Worm (Caenorhabditis elegans) whole organism, late embryonic: ENCODE data around the gene arv-1.

Experiments
- C38D4.7 ChIP-seq: fragments of 200-800 bp; sonication (Bioruptor generic); optimal IDR thresholded peaks from 2 replicates; lab custom pipeline; 2018; ENCODE audit warnings: mild to moderate bottlenecking, missing genetic modification characterization, moderate library complexity, missing compliant biosample characterization
- K02D7.2 ChIP-seq: sonication (generic microtip); optimal IDR thresholded peaks from 2 replicates; lab custom pipeline; 2017; ENCODE audit warnings: mild to moderate bottlenecking, missing genetic modification characterization, missing compliant biosample characterization
- K09A11.1 ChIP-seq: sonication (generic microtip); optimal IDR thresholded peaks from 2 replicates; lab custom pipeline; 2017; ENCODE audit warnings: antibody characterized with exemption, mild to moderate bottlenecking, missing genetic modification characterization, missing compliant biosample characterization; ENCODE audit not compliant: insufficient read depth
- Y22D7AL.16 ChIP-seq: sonication (generic microtip); optimal IDR thresholded peaks from 2 replicates; lab custom pipeline; 2016; ENCODE audit warnings: missing genetic modification characterization, missing compliant biosample characterization
- ceh-14 ChIP-seq: sonication (generic microtip); optimal IDR thresholded peaks from 2 replicates; lab custom pipeline; 2016; ENCODE audit warnings: missing genotype, missing genetic modification characterization, missing compliant biosample characterization
- ceh-18 ChIP-seq: sonication (generic microtip); optimal IDR thresholded peaks from 2 replicates; lab custom pipeline; 2016; ENCODE audit warnings: missing genetic modification characterization, missing compliant biosample characterization
- ceh-24 ChIP-seq: sonication (generic microtip); optimal IDR thresholded peaks from 2 replicates; lab custom pipeline; 2016; ENCODE audit warnings: mild to moderate bottlenecking, missing genetic modification characterization, missing compliant biosample characterization
- ceh-30 ChIP-seq: fragments of 150-350 bp; optimal IDR thresholded peaks from 2 replicates; lab custom pipeline; 2014; ENCODE audit warnings: missing biosample characterization, missing genetic modification characterization
- ceh-31 ChIP-seq: sonication (generic microtip); optimal IDR thresholded peaks from 2 replicates; lab custom pipeline; 2016; ENCODE audit warnings: missing genetic modification characterization, missing compliant biosample characterization
- ceh-34 ChIP-seq: sonication (generic microtip); optimal IDR thresholded peaks from 2 replicates; lab custom pipeline; 2016; ENCODE audit warnings: mild to moderate bottlenecking, missing genetic modification characterization, missing compliant biosample characterization
- ceh-45 ChIP-seq: fragments of 200-800 bp; sonication (Bioruptor generic); IDR thresholded peaks from 2 replicates; pipeline ENCODE4 v1.3.6; 2022; ENCODE audit warnings: missing genetic modification reagents, missing genetic modification characterization, missing compliant biosample characterization
- ceh-48 ChIP-seq: sonication (generic microtip); optimal IDR thresholded peaks from 2 replicates; lab custom pipeline; 2016; ENCODE audit warnings: missing genetic modification characterization, inconsistent platforms, missing compliant biosample characterization
- che-1 ChIP-seq: sonication (generic microtip); optimal IDR thresholded peaks from 2 replicates; lab custom pipeline; 2016; ENCODE audit warnings: mild to moderate bottlenecking, missing genetic modification characterization, missing compliant biosample characterization
- elt-2 ChIP-seq: sonication (generic microtip); optimal IDR thresholded peaks from 2 replicates; lab custom pipeline; 2016; ENCODE audit warnings: missing genetic modification reagents, missing genetic modification characterization, missing compliant biosample characterization
- elt-4 ChIP-seq: sonication (generic microtip); optimal IDR thresholded peaks from 2 replicates; lab custom pipeline; 2016; ENCODE audit warnings: missing genetic modification characterization, missing compliant biosample characterization
- eyg-1 ChIP-seq: sonication (generic microtip); optimal IDR thresholded peaks from 2 replicates; lab custom pipeline; 2016; ENCODE audit warnings: missing genotype, missing genetic modification characterization, missing compliant biosample characterization
- fkh-6 ChIP-seq: sonication (generic microtip); optimal IDR thresholded peaks from 2 replicates; lab custom pipeline; 2016; ENCODE audit warnings: missing genetic modification characterization, missing compliant biosample characterization
- hlh-13 ChIP-seq: fragments of 200-800 bp; sonication (Bioruptor generic); optimal IDR thresholded peaks from 2 replicates; lab custom pipeline; 2018; ENCODE audit warnings: mild to moderate bottlenecking, missing genetic modification characterization, missing compliant biosample characterization
- hlh-30 ChIP-seq: sonication (generic microtip); optimal IDR thresholded peaks from 2 replicates; lab custom pipeline; 2017; ENCODE audit warnings: antibody characterized with exemption, missing genetic modification characterization, missing compliant biosample characterization; ENCODE audit not compliant: insufficient read depth
- hlh-8 ChIP-seq: sonication (generic microtip); optimal IDR thresholded peaks from 2 replicates; lab custom pipeline; 2016; ENCODE audit warnings: missing genotype, missing genetic modification characterization, missing compliant biosample characterization
- lin-11 ChIP-seq: fragments of 200-800 bp; sonication (Bioruptor generic); optimal IDR thresholded peaks from 2 replicates; lab custom pipeline; 2018; ENCODE audit warnings: mild to moderate bottlenecking, missing genetic modification characterization, missing compliant biosample characterization
- nhr-11 ChIP-seq: fragments of 150-350 bp; optimal IDR thresholded peaks from 2 replicates; lab custom pipeline; 2014; ENCODE audit warnings: missing biosample characterization, missing genetic modification characterization
- npax-4 ChIP-seq: sonication (generic microtip); optimal IDR thresholded peaks from 2 replicates; lab custom pipeline; 2016; ENCODE audit warnings: missing genetic modification characterization, missing compliant biosample characterization
- odd-2 ChIP-seq: sonication (generic microtip); optimal IDR thresholded peaks from 2 replicates; lab custom pipeline; 2017; ENCODE audit warnings: antibody characterized with exemption, mild to moderate bottlenecking, missing genetic modification characterization, missing compliant biosample characterization
- pax-1 ChIP-seq: fragments of 150-350 bp; optimal IDR thresholded peaks from 2 replicates; lab custom pipeline; 2014; ENCODE audit warnings: missing biosample characterization, missing genetic modification characterization
- pha-4 ChIP-seq: fragments of 150-350 bp; optimal IDR thresholded peaks from 2 replicates; lab custom pipeline; 2018; ENCODE audit warnings: missing biosample characterization, missing genetic modification reagents, missing genetic modification characterization
- pros-1 ChIP-seq: fragments of 150-350 bp; optimal IDR thresholded peaks from 2 replicates; lab custom pipeline; 2014; ENCODE audit warnings: missing biosample characterization, missing genetic modification reagents, missing genetic modification characterization
- ref-2 ChIP-seq: sonication (generic microtip); optimal IDR thresholded peaks from 2 replicates; lab custom pipeline; 2016; ENCODE audit warnings: missing genetic modification characterization, missing compliant biosample characterization
- rnt-1 ChIP-seq: sonication (generic microtip); optimal IDR thresholded peaks from 2 replicates; lab custom pipeline; 2016; ENCODE audit warnings: missing genetic modification characterization, missing compliant biosample characterization
- sdc-2 ChIP-seq: sonication (generic microtip); optimal IDR thresholded peaks from 2 replicates; lab custom pipeline; 2016; ENCODE audit warnings: missing genotype, missing genetic modification characterization, missing compliant biosample characterization
- sox-2 ChIP-seq: fragments of 200-800 bp; sonication (Bioruptor generic); IDR thresholded peaks from 2 replicates; pipeline ENCODE4 v1.3.6; 2022; ENCODE audit warnings: missing genetic modification reagents, missing genetic modification characterization, missing compliant biosample characterization
- sox-4 ChIP-seq: sonication (generic microtip); optimal IDR thresholded peaks from 2 replicates; lab custom pipeline; 2017; ENCODE audit warnings: mild to moderate bottlenecking, missing genetic modification characterization, inconsistent platforms, missing compliant biosample characterization
- syd-9 ChIP-seq: sonication (generic microtip); optimal IDR thresholded peaks from 2 replicates; lab custom pipeline; 2016; ENCODE audit warnings: mild to moderate bottlenecking, missing genetic modification characterization, moderate library complexity, missing compliant biosample characterization
- tbx-2 ChIP-seq: sonication (generic microtip); optimal IDR thresholded peaks from 2 replicates; lab custom pipeline; 2016; ENCODE audit warnings: missing genetic modification characterization, missing compliant biosample characterization
- tbx-7 ChIP-seq: sonication (generic microtip); optimal IDR thresholded peaks from 2 replicates; lab custom pipeline; 2016; ENCODE audit warnings: missing genotype, missing genetic modification characterization, missing compliant biosample characterization
- unc-3 ChIP-seq, 2 experiments: fragments of 200-800 bp in 1 of 2; sonication (Bioruptor generic) in 1 of 2; sonication (generic microtip) in 1 of 2; conservative IDR thresholded peaks in 1 of 2; optimal IDR thresholded peaks in 1 of 2; 2 replicates each; pipeline versions ENCODE4 v1.3.6 to Lab custom; 2016 to 2022; ENCODE audit warnings: missing compliant biosample characterization in 2 of 2, missing genetic modification characterization in 2 of 2, missing genetic modification reagents in 1 of 2
- unc-55 ChIP-seq: sonication (generic microtip); optimal IDR thresholded peaks from 2 replicates; lab custom pipeline; 2017; ENCODE audit warnings: missing biosample characterization, missing genetic modification reagents, missing genetic modification characterization
- unc-86 ChIP-seq: sonication (generic microtip); optimal IDR thresholded peaks from 2 replicates; lab custom pipeline; 2016; ENCODE audit warnings: missing genetic modification characterization, missing compliant biosample characterization
- zip-5 ChIP-seq: sonication (generic microtip); optimal IDR thresholded peaks from 2 replicates; lab custom pipeline; 2016; ENCODE audit warnings: missing genetic modification characterization, missing compliant biosample characterization
- ztf-16 ChIP-seq: sonication (generic microtip); optimal IDR thresholded peaks from 2 replicates; lab custom pipeline; 2017; ENCODE audit warnings: missing genetic modification characterization, missing compliant biosample characterization

The arv-1 gene

DNA sequence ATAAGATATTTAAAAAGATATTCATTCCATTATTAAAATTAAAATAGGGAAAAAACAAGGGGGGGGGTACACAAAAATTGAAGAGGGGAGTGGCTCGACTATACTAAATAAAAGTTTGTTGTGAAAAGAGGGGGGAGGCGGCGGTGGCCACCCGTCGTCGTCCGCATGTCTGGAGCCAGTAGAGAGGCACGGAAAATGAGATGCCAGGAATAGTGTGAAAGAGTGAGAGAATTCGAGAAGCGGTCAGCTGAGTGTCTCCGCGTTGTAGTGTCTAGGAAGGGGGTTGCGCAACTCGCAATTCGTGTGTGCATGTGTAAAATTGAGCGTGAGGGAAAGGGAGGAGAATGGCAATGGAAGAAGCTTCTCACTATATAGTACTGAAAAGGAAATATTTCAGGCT is 1.7 kb upstream of the arv-1 start (continued):
- no peak for TF ChIP-seq npax-4
- TF ChIP-seq lin-11 (tag; lab: Kevin White, UChicago), result no peak
- no peak for TF ChIP-seq sdc-2 (tag; lab: Kevin White, UChicago)
- peak; percentile 61 for TF ChIP-seq ceh-34 (tag; lab: Kevin White, UChicago)
- peak; percentile 23 for TF ChIP-seq syd-9 (tag; lab: Kevin White, UChicago)
- TF ChIP-seq hlh-30 (tag; lab: Kevin White, UChicago), result peak; percentile 81
- TF ChIP-seq hlh-13 (GFP tag; lab: Kevin White, UChicago), result peak; percentile 4
- no peak for TF ChIP-seq zip-5 (tag; lab: Kevin White, UChicago)
- no peak for TF ChIP-seq sox-4
- peak; percentile 47 for TF ChIP-seq fkh-6 (tag; lab: Kevin White, UChicago)
- no peak for TF ChIP-seq che-1 (tag; lab: Kevin White, UChicago)
- no peak for TF ChIP-seq eyg-1 (tag; lab: Kevin White, UChicago)
- TF ChIP-seq K02D7.2 (tag; lab: Kevin White, UChicago), result no peak
- TF ChIP-seq pha-4, result no peak
- no peak for TF ChIP-seq sox-2 (GFP tag; lab: Robert Waterston, UW)
- no peak for TF ChIP-seq Y22D7AL.16 (tag; lab: Kevin White, UChicago)
- TF ChIP-seq C38D4.7 (GFP tag; lab: Kevin White, UChicago), result no peak
- peak; percentile 64 for TF ChIP-seq ref-2 (tag; lab: Kevin White, UChicago)
- no peak for TF ChIP-seq unc-86 (tag; lab: Kevin White, UChicago)
- no peak for TF ChIP-seq odd-2 (tag; lab: Kevin White, UChicago)
- no peak for TF ChIP-seq ceh-24
- TF ChIP-seq ceh-31, result peak; percentile 80
- TF ChIP-seq pax-1 (tag; lab: Kevin White, UChicago), result no peak
- no peak for TF ChIP-seq ceh-30 (tag; lab: Kevin White, UChicago)
- peak; percentile 10 for TF ChIP-seq elt-2 (tag; lab: Kevin White, UChicago)
- TF ChIP-seq rnt-1 (tag; lab: Kevin White, UChicago), result peak; percentile 14
- peak; percentile 49 for TF ChIP-seq ceh-14 (tag; lab: Kevin White, UChicago)
- no peak for TF ChIP-seq ztf-16 (tag; lab: Kevin White, UChicago)
- no peak for TF ChIP-seq K09A11.1 (tag; lab: Kevin White, UChicago)
- peak; percentile 69 for TF ChIP-seq tbx-2 (tag; lab: Kevin White, UChicago)
- no peak for TF ChIP-seq ceh-48 (tag; lab: Kevin White, UChicago)
- no peak for TF ChIP-seq unc-3 (GFP tag; conservative IDR thresholded peaks at IDR 0.05; lab: Robert Waterston, UW)
- TF ChIP-seq unc-3 (tag; optimal IDR thresholded peaks at IDR 0.05; lab: Kevin White, UChicago), result no peak
- no peak for TF ChIP-seq elt-4 (tag; lab: Kevin White, UChicago)
- peak; percentile 52 for TF ChIP-seq unc-55
- TF ChIP-seq ceh-18 (tag; lab: Kevin White, UChicago), result peak; percentile 31
- TF ChIP-seq, all 69 proteins: peak for 20

DNA sequence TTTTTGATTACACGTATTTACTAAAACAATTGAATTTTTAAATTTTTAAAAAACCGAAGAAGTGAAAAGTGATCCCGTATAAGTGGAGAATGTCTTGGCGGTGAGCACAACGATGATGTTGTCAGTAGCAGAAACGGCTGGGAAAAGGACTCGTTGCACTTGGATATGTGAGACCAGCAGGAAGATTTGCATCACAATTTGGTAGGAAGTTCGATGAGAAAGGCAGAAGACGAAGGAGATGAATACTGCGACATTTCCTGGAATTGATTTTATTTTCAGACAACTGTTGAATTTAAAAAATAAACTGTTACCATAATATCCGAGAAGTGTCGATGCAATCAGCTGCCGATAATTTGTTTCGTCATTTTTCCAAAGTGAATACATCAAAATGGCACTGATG is 717 bp downstream of the arv-1 start, which contains the start of gene R05H5.4:
Gene R05H5.4 (minus strand): TSS at position 101 of the 400 bp plus-strand sequence.
- TF ChIP-seq pros-1 (no peak), unc-55 (no peak), ceh-18 (tag; lab: Kevin White, UChicago) (no peak), tbx-2 (tag; lab: Kevin White, UChicago) (no peak), hlh-8 (no peak), ref-2 (tag; lab: Kevin White, UChicago) (no peak), elt-2 (tag; lab: Kevin White, UChicago) (no peak), nhr-11 (no peak), ceh-34 (tag; lab: Kevin White, UChicago) (no peak), tbx-7 (no peak), ceh-31 (no peak), ceh-14 (tag; lab: Kevin White, UChicago) (no peak), ceh-45 (no peak), unc-3 (GFP tag; conservative IDR thresholded peaks at IDR 0.05; lab: Robert Waterston, UW) (no peak), unc-3 (tag; optimal IDR thresholded peaks at IDR 0.05; lab: Kevin White, UChicago) (no peak), pha-4 (no peak)
- TF ChIP-seq, all 69 proteins: peak for 0
